Fruit fly (Drosophila melanogaster) whole organism, prepupa: ENCODE measurements around the gene PolG1.

Experiments used
- Blimp-1 ChIP-seq: fragments of 200-800 bp; sonication (Bioruptor generic); optimal IDR thresholded peaks from 3 replicates; lab custom pipeline; 2017; ENCODE audit warnings: missing biosample characterization, missing genetic modification characterization, mild to moderate bottlenecking, moderate library complexity, missing genetic modification reagents
- CG10631 ChIP-seq: fragments of 200-800 bp; sonication (Bioruptor generic); optimal IDR thresholded peaks from 2 replicates; lab custom pipeline; 2016; ENCODE audit warnings: missing biosample characterization, missing genetic modification characterization
- CG11762 ChIP-seq: fragments of 200-800 bp; sonication (Bioruptor generic); optimal IDR thresholded peaks from 3 replicates; lab custom pipeline; 2016; ENCODE audit warnings: missing biosample characterization, missing genetic modification characterization; ENCODE audit not compliant: insufficient read depth
- CG11902 ChIP-seq: fragments of 200-800 bp; sonication (Bioruptor generic); optimal IDR thresholded peaks from 3 replicates; lab custom pipeline; 2016; ENCODE audit warnings: missing biosample characterization, missing genetic modification characterization
- CG15336 ChIP-seq: fragments of 200-800 bp; sonication (Bioruptor generic); IDR thresholded peaks from 2 replicates; pipeline ENCODE4 v1.3.6; 2022; ENCODE audit warnings: missing biosample characterization, missing genetic modification characterization
- CG31627 ChIP-seq: fragments of 200-800 bp; sonication (Bioruptor generic); optimal IDR thresholded peaks from 3 replicates; lab custom pipeline; 2016; ENCODE audit warnings: missing biosample characterization, missing genetic modification characterization
- CG32006 ChIP-seq: fragments of 200-800 bp; sonication (Bioruptor generic); optimal IDR thresholded peaks from 3 replicates; lab custom pipeline; 2017; ENCODE audit warnings: missing biosample characterization, mild to moderate bottlenecking, missing genetic modification characterization
- CG34406 ChIP-seq: fragments of 200-800 bp; sonication (Bioruptor generic); optimal IDR thresholded peaks from 3 replicates; lab custom pipeline; 2016; ENCODE audit warnings: missing biosample characterization, missing genetic modification characterization
- CG4318 ChIP-seq: fragments of 200-800 bp; sonication (Bioruptor generic); optimal IDR thresholded peaks from 3 replicates; lab custom pipeline; 2017; ENCODE audit warnings: missing biosample characterization, mild to moderate bottlenecking, missing genetic modification characterization
- CG6163 ChIP-seq: fragments of 200-800 bp; sonication (Bioruptor generic); IDR thresholded peaks from 3 replicates; pipeline ENCODE4 v1.3.6; 2022; ENCODE audit warnings: missing biosample characterization, missing genetic modification characterization
- CG6276 ChIP-seq: fragments of 200-800 bp; sonication (Bioruptor generic); optimal IDR thresholded peaks from 2 replicates; lab custom pipeline; 2017; ENCODE audit warnings: missing biosample characterization, mild to moderate bottlenecking, missing genetic modification characterization
- CG6792 ChIP-seq: fragments of 200-800 bp; sonication (Bioruptor generic); optimal IDR thresholded peaks from 3 replicates; lab custom pipeline; 2016; ENCODE audit warnings: missing biosample characterization, missing genetic modification characterization
- CG6808 ChIP-seq: fragments of 200-800 bp; sonication (Bioruptor generic); optimal IDR thresholded peaks from 3 replicates; lab custom pipeline; 2017; ENCODE audit warnings: missing biosample characterization, missing genetic modification characterization, mild to moderate bottlenecking, moderate library complexity, missing genetic modification reagents
- CG6854 ChIP-seq: fragments of 200-800 bp; sonication (Bioruptor generic); optimal IDR thresholded peaks from 2 replicates; lab custom pipeline; 2017; ENCODE audit warnings: missing biosample characterization, mild to moderate bottlenecking, missing genetic modification characterization
- CG8319 ChIP-seq: fragments of 200-800 bp; sonication (Bioruptor generic); optimal IDR thresholded peaks from 3 replicates; lab custom pipeline; 2016; ENCODE audit warnings: missing biosample characterization, missing genetic modification characterization
- CG8632 ChIP-seq: fragments of 200-800 bp; sonication (Bioruptor generic); optimal IDR thresholded peaks from 3 replicates; lab custom pipeline; 2016; ENCODE audit warnings: missing biosample characterization, missing genetic modification characterization
- CG9139 ChIP-seq: fragments of 200-800 bp; sonication (Bioruptor generic); optimal IDR thresholded peaks from 3 replicates; lab custom pipeline; 2017; ENCODE audit warnings: missing biosample characterization, mild to moderate bottlenecking, missing genetic modification characterization
- Eip75B ChIP-seq: fragments of 200-800 bp; sonication (Bioruptor generic); optimal IDR thresholded peaks from 3 replicates; lab custom pipeline; 2016; ENCODE audit warnings: missing biosample characterization, missing genetic modification characterization
- Eip78C ChIP-seq: fragments of 200-800 bp; sonication (Bioruptor generic); peaks from one replicate; lab custom pipeline; 2016; ENCODE audit warnings: missing biosample characterization, missing genetic modification characterization
- Eip93F ChIP-seq: fragments of 200-800 bp; sonication (Bioruptor generic); optimal IDR thresholded peaks from 2 replicates; lab custom pipeline; 2016; ENCODE audit warnings: missing biosample characterization, mild to moderate bottlenecking, missing genetic modification characterization
- Ets21C ChIP-seq: fragments of 200-800 bp; sonication (Bioruptor generic); optimal IDR thresholded peaks from 3 replicates; lab custom pipeline; 2016; ENCODE audit warnings: missing biosample characterization, missing genetic modification characterization
- Hr39 ChIP-seq: fragments of 200-800 bp; sonication (Bioruptor generic); optimal IDR thresholded peaks from 2 replicates; lab custom pipeline; 2016; ENCODE audit warnings: missing biosample characterization, missing genetic modification characterization
- Hr4 ChIP-seq: fragments of 200-800 bp; sonication (Bioruptor generic); optimal IDR thresholded peaks from 3 replicates; lab custom pipeline; 2016; ENCODE audit warnings: missing biosample characterization, missing genetic modification characterization
- Lpt ChIP-seq: fragments of 200-800 bp; sonication (Bioruptor generic); optimal IDR thresholded peaks from 3 replicates; lab custom pipeline; 2016; ENCODE audit warnings: missing biosample characterization, missing genetic modification characterization
- Smox ChIP-seq: fragments of 200-800 bp; sonication (Bioruptor generic); optimal IDR thresholded peaks from 3 replicates; lab custom pipeline; 2016; ENCODE audit warnings: missing biosample characterization, missing genetic modification characterization
- Sox102F ChIP-seq: fragments of 200-800 bp; sonication (Bioruptor generic); optimal IDR thresholded peaks from 2 replicates; lab custom pipeline; 2016; ENCODE audit warnings: missing biosample characterization, mild to moderate bottlenecking, missing genetic modification characterization
- achi ChIP-seq: fragments of 200-800 bp; sonication (Bioruptor generic); optimal IDR thresholded peaks from 3 replicates; lab custom pipeline; 2016; ENCODE audit warnings: missing biosample characterization, missing genetic modification characterization
- acj6 ChIP-seq: fragments of 200-800 bp; sonication (Bioruptor generic); optimal IDR thresholded peaks from 3 replicates; lab custom pipeline; 2016; ENCODE audit warnings: missing biosample characterization, missing genetic modification characterization
- cyc ChIP-seq: fragments of 200-800 bp; sonication (Bioruptor generic); optimal IDR thresholded peaks from 3 replicates; lab custom pipeline; 2016; ENCODE audit warnings: missing biosample characterization, missing genetic modification characterization
- dac ChIP-seq: fragments of 200-800 bp; sonication (Bioruptor generic); optimal IDR thresholded peaks from 2 replicates; lab custom pipeline; 2017; ENCODE audit warnings: missing biosample characterization, mild to moderate bottlenecking, missing genetic modification characterization
- dsx ChIP-seq: fragments of 200-800 bp; optimal IDR thresholded peaks from 3 replicates; lab custom pipeline; 2019; ENCODE audit warnings: missing biosample characterization, mild to moderate bottlenecking, missing genetic modification characterization, moderate library complexity; ENCODE audit not compliant: poor library complexity, severe bottlenecking
- esn ChIP-seq: fragments of 200-800 bp; sonication (Bioruptor generic); optimal IDR thresholded peaks from 2 replicates; lab custom pipeline; 2016; ENCODE audit warnings: missing biosample characterization, mild to moderate bottlenecking, missing genetic modification characterization, moderate library complexity
- fd85E ChIP-seq: fragments of 200-800 bp; sonication (Bioruptor generic); optimal IDR thresholded peaks from 3 replicates; lab custom pipeline; 2016; ENCODE audit warnings: missing biosample characterization, missing genetic modification characterization
- fkh ChIP-seq: fragments of 200-800 bp; sonication (Bioruptor generic); optimal IDR thresholded peaks from 3 replicates; lab custom pipeline; 2017; ENCODE audit warnings: missing biosample characterization, mild to moderate bottlenecking, missing genetic modification characterization, moderate library complexity
- lz ChIP-seq: fragments of 200-800 bp; sonication (Bioruptor generic); optimal IDR thresholded peaks from 3 replicates; lab custom pipeline; 2016; ENCODE audit warnings: missing biosample characterization, missing genetic modification characterization
- net ChIP-seq: fragments of 200-800 bp; sonication (Bioruptor generic); optimal IDR thresholded peaks from 3 replicates; lab custom pipeline; 2016; ENCODE audit warnings: missing biosample characterization, missing genetic modification characterization
- pdm3 ChIP-seq: fragments of 200-800 bp; sonication (Bioruptor generic); optimal IDR thresholded peaks from 3 replicates; lab custom pipeline; 2016; ENCODE audit warnings: missing biosample characterization, missing genetic modification characterization
- spab ChIP-seq: fragments of 200-800 bp; sonication (Bioruptor generic); optimal IDR thresholded peaks from 2 replicates; lab custom pipeline; 2017; ENCODE audit warnings: missing biosample characterization, mild to moderate bottlenecking, missing genetic modification characterization, missing genetic modification reagents
- svp ChIP-seq: fragments of 200-800 bp; sonication (Bioruptor generic); peaks from one replicate; lab custom pipeline; 2016; ENCODE audit warnings: missing biosample characterization, missing genetic modification characterization
- topi ChIP-seq: fragments of 200-800 bp; sonication (Bioruptor generic); optimal IDR thresholded peaks from 3 replicates; lab custom pipeline; 2016; ENCODE audit warnings: missing biosample characterization, missing genetic modification characterization
- vri ChIP-seq: fragments of 200-800 bp; sonication (Bioruptor generic); optimal IDR thresholded peaks from 3 replicates; lab custom pipeline; 2016; ENCODE audit warnings: missing biosample characterization, mild to moderate bottlenecking, missing genetic modification characterization

PolG1 gene

DNA sequence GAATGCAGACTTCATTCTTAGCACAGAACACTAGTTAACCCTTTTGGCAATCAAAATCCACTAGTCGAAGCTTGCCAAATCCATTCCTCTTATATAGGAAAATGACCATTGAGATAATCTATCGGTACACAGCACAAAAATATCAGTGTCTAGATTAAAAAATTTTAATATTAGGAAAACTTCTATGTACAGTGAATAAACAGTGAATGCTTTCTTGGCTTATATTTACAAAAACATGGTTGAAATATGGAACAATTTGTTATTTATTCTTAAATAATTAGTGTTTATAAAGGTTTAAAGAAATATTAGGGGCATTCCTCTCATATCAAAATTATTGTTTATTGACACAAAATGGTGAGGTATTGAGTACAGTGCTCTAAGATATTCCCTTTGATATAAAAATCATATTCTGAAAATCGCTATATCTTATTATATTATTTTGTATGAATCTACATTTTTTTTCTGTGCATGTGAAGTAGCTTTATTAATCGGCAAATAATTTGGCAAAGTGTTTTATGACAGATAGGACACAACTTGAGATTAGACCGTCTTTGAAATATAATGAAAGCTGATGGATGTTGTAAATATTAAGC lies 16.2 kb upstream of the PolG1 start, which contains the start of gene CG33306 (continued):
- TF ChIP-seq CG8632: no peak
- peak; percentile 22 for TF ChIP-seq cyc (GFP tag; lab: Kevin White, UChicago)
- no peak for TF ChIP-seq CG11762 (GFP tag; lab: Kevin White, UChicago)
- no peak for TF ChIP-seq achi (GFP tag; lab: Kevin White, UChicago)
- TF ChIP-seq acj6 (GFP tag; lab: Kevin White, UChicago): peak; percentile 7
- no peak for TF ChIP-seq Lpt (GFP tag; lab: Kevin White, UChicago)
- TF ChIP-seq CG9139 (GFP tag; lab: Kevin White, UChicago): no peak

DNA sequence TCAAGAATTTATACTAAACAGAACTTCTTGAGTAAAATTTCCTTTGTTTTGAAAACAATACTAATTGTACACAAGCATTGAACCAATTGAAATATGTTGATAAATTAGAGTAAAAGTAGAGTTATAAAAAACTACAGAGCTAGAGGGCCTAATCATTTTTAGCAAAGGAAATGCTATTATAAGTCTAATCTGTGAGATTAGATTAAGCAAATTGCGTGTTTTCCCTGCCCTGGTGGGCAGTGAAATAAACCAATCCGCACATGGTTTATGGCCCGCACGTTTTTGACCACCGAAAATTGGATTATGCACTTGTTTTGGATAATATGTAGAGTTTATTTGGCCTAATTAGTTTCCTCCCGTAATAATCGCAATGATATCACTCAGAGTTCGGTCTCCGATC lies 15.0 kb upstream of the PolG1 start:
- TF ChIP-seq Sox102F (GFP tag; lab: Kevin White, UChicago) (no peak), lz (no peak), CG31627 (GFP tag; lab: Kevin White, UChicago) (no peak), Eip93F (no peak), Blimp-1 (GFP tag; lab: Kevin White, UChicago) (no peak), fd85E (GFP tag; lab: Kevin White, UChicago) (no peak), esn (GFP tag; lab: Kevin White, UChicago) (no peak), CG6808 (GFP tag; lab: Kevin White, UChicago) (no peak), cyc (GFP tag; lab: Kevin White, UChicago) (no peak), Ets21C (GFP tag; lab: Kevin White, UChicago) (no peak)

DNA sequence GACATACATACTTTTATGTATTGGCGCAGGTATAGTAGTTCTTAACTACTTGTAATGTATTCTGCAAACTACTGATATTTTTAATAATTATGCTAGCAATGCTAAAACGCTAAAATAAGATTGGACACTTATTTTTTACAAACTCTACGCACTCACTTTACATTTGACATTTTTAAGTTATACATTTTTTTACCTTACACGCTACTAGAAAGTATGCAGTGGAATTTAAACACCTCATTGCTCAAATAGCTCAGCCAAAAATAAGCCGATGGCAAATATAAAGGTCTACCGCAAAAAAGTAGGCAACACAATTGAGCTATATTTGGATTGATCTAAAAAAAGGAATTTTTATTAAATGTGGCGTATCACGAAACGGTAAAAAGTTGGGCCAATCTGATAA lies 14.5 kb upstream of the PolG1 start:
- TF ChIP-seq CG34406: no peak
- no peak for TF ChIP-seq CG6808 (GFP tag; lab: Kevin White, UChicago)
- TF ChIP-seq dsx: no peak
- TF ChIP-seq Ets21C (GFP tag; lab: Kevin White, UChicago): no peak
- TF ChIP-seq Sox102F (GFP tag; lab: Kevin White, UChicago): no peak

DNA sequence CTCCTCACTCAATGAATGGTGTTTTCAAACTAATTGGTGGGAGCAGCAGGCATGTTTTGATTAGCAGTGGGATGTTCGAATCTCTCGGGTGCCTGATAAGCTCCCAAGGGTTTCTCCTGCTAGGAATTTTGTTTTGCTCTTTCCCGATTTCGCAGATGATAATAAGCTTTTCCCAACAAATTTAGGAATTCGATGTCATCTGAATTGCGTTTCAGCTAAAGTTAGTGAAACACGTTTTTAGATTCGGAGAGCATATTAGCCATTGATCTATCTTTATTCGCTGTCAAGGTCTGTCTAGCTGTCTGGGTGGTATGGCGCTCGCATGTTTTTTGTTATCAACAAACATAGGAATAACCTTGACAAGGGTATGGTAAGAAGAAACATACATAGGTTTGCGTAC lies 13.9 kb upstream of the PolG1 start, which contains the start of gene CG33307:
CG33307 (minus strand) TSS at position 13 of the 400 bp plus-strand sequence.
- TF ChIP-seq net (GFP tag; lab: Kevin White, UChicago) (no peak), CG6163 (no peak), spab (GFP tag; lab: Kevin White, UChicago) (no peak), fd85E (GFP tag; lab: Kevin White, UChicago) (no peak), CG11762 (GFP tag; lab: Kevin White, UChicago) (no peak), CG6276 (no peak), Lpt (GFP tag; lab: Kevin White, UChicago) (no peak), Eip78C (no peak), CG8632 (no peak), CG6854 (GFP tag; lab: Kevin White, UChicago) (no peak), CG34406 (no peak), Eip75B (GFP tag; lab: Kevin White, UChicago) (no peak), vri (no peak)

DNA sequence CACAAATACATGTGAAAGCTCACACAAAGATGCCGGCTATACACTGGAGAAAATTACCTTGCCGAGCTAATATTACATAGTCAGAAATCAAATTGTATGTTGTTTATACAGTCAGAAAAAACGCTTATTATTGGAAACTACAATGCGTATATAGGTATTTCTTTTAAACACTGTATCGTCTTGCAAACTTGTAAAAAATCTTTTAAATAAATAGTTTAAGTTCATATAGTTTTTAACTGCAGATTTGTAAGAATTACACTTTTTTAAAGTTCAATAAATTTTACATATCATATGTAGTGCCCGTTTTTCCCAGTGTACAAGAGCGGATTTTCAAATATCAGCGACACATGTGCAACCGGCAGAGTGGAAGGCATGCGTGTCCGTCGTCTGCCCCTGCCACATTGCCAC lies 12.2 kb upstream of the PolG1 start:
- TF ChIP-seq CG6163 (peak; percentile 86; the same call in 2 of the 3 replicates), Eip78C (peak; percentile 98), CG6808 (GFP tag; lab: Kevin White, UChicago) (peak; percentile 79), CG31627 (GFP tag; lab: Kevin White, UChicago) (peak; percentile 94), CG11902 (GFP tag; lab: Kevin White, UChicago) (peak; percentile 77), fkh (no peak), Lpt (GFP tag; lab: Kevin White, UChicago) (peak; percentile 93), CG32006 (GFP tag; lab: Kevin White, UChicago) (peak; percentile 95), pdm3 (GFP tag; lab: Kevin White, UChicago) (peak; percentile 91), esn (GFP tag; lab: Kevin White, UChicago) (peak; percentile 97), Eip93F (peak; percentile 74), spab (GFP tag; lab: Kevin White, UChicago) (peak; percentile 77), topi (GFP tag; lab: Kevin White, UChicago) (peak; percentile 95), Ets21C (GFP tag; lab: Kevin White, UChicago) (peak; percentile 88), CG10631 (GFP tag; lab: Kevin White, UChicago) (peak; percentile 88), Eip75B (GFP tag; lab: Kevin White, UChicago) (peak; percentile 92), dac (GFP tag; lab: Kevin White, UChicago) (peak; percentile 75), svp (GFP tag; lab: Kevin White, UChicago) (peak; percentile 93), Hr39 (peak; percentile 94), CG4318 (GFP tag; lab: Kevin White, UChicago) (peak; percentile 90), Sox102F (GFP tag; lab: Kevin White, UChicago) (peak; percentile 91), CG8319 (GFP tag; lab: Kevin White, UChicago) (peak; percentile 77), fd85E (GFP tag; lab: Kevin White, UChicago) (peak; percentile 53), Hr4 (GFP tag; lab: Kevin White, UChicago) (peak; percentile 95), CG6792 (GFP tag; lab: Kevin White, UChicago) (peak; percentile 89), Smox (GFP tag; lab: Kevin White, UChicago) (peak; percentile 93), CG15336 (GFP tag; lab: Robert Waterston, UW) (peak; percentile 94)
